Worm (Caenorhabditis elegans): Measurements from ENCODE around the gene srh-275.

The srh-275 gene

ce11 chrV:7357132-7357531 is 4.3 kb downstream of the srh-275 start, which contains the start of gene C03G6.6:
Gene C03G6.6, plus strand, starts transcription at chrV:7357432.
- TF ChIP-seq egl-27 (tag; optimal IDR thresholded peaks at IDR 0.05) (no peak), ama-1 (optimal IDR thresholded peaks at IDR 0.05) (no peak), lin-39 (tag; optimal IDR thresholded peaks at IDR 0.05) (no peak), gmeb-1 (tag; optimal IDR thresholded peaks at IDR 0.05) (no peak), lin-13 (GFP tag; optimal IDR thresholded peaks at IDR 0.05) (no peak), ceh-82 (tag; optimal IDR thresholded peaks at IDR 0.05) (no peak), unc-62 (GFP tag; optimal IDR thresholded peaks at IDR 0.05) (no peak), nhr-237 (tag; optimal IDR thresholded peaks at IDR 0.05) (no peak), unc-39 (tag; optimal IDR thresholded peaks at IDR 0.05) (no peak), nhr-12 (tag; optimal IDR thresholded peaks at IDR 0.05) (no peak), ztf-1 (GFP tag; conservative IDR thresholded peaks at IDR 0.05) (no peak), elt-3 (tag; optimal IDR thresholded peaks at IDR 0.05) (no peak), snpc-4 (tag; optimal IDR thresholded peaks at IDR 0.05) (no peak), mdl-1 (tag; optimal IDR thresholded peaks at IDR 0.05) (no peak), lsy-2 (tag; optimal IDR thresholded peaks at IDR 0.05) (no peak), elt-1 (tag; optimal IDR thresholded peaks at IDR 0.05) (no peak), ceh-16 (tag; optimal IDR thresholded peaks at IDR 0.05) (no peak)

ce11 chrV:7361673-7362072 is 8.9 kb downstream of the srh-275 start, which contains the start of gene cyp-35A1:
Gene cyp-35A1, minus strand, starts transcription at chrV:7361773.
- TF ChIP-seq lin-11 (tag; optimal IDR thresholded peaks at IDR 0.05) (no peak), C34F6.9 (tag; optimal IDR thresholded peaks at IDR 0.05) (no peak)

ce11 chrV:7364059-7364458 is 11.3 kb downstream of the srh-275 start, which contains the start of gene cyp-35A2:
Gene cyp-35A2, minus strand, starts transcription at chrV:7364182.
- TF ChIP-seq gmeb-1 (tag; optimal IDR thresholded peaks at IDR 0.05) (peak; percentile 27), ZK546.5 (tag; optimal IDR thresholded peaks at IDR 0.05) (no peak), unc-55 (GFP tag; optimal IDR thresholded peaks at IDR 0.05) (no peak), nhr-10 (tag; optimal IDR thresholded peaks at IDR 0.05) (no peak), nhr-25 (tag; optimal IDR thresholded peaks at IDR 0.05) (no peak), fos-1 (tag; optimal IDR thresholded peaks at IDR 0.05) (peak; percentile 67), nhr-77 (tag; optimal IDR thresholded peaks at IDR 0.05) (no peak), mab-5 (tag; optimal IDR thresholded peaks at IDR 0.05) (no peak), crh-2 (tag; optimal IDR thresholded peaks at IDR 0.05) (no peak), egl-27 (tag; optimal IDR thresholded peaks at IDR 0.05) (no peak), mdl-1 (tag; optimal IDR thresholded peaks at IDR 0.05) (no peak), nhr-6 (tag; optimal IDR thresholded peaks at IDR 0.05) (no peak), nhr-129 (tag; optimal IDR thresholded peaks at IDR 0.05) (no peak), blmp-1 (tag; optimal IDR thresholded peaks at IDR 0.05; ENCODE audit: insufficient read depth) (no peak), lsy-2 (tag; optimal IDR thresholded peaks at IDR 0.05) (no peak), ztf-4 (tag; optimal IDR thresholded peaks at IDR 0.05) (no peak)

ce11 chrV:7364951-7365350 is 12.1 kb downstream of the srh-275 start, which contains the start of gene exc-13:
Gene exc-13, plus strand, starts transcription at chrV:7365251.
- TF ChIP-seq elt-3 (tag; optimal IDR thresholded peaks at IDR 0.05) (no peak), ztf-11 (tag; optimal IDR thresholded peaks at IDR 0.05) (no peak), R02D3.7 (tag; optimal IDR thresholded peaks at IDR 0.05) (no peak), nhr-21 (tag; optimal IDR thresholded peaks at IDR 0.05) (no peak), unc-62 (GFP tag; optimal IDR thresholded peaks at IDR 0.05) (no peak), nhr-129 (tag; optimal IDR thresholded peaks at IDR 0.05) (no peak), dmd-4 (tag; optimal IDR thresholded peaks at IDR 0.05) (no peak), nhr-77 (tag; optimal IDR thresholded peaks at IDR 0.05) (no peak), snpc-4 (tag; optimal IDR thresholded peaks at IDR 0.05) (no peak), sem-4 (tag; optimal IDR thresholded peaks at IDR 0.05) (no peak), Y55F3AM.14 (GFP tag; optimal IDR thresholded peaks at IDR 0.05) (no peak), zag-1 (tag; optimal IDR thresholded peaks at IDR 0.05) (no peak), ceh-16 (tag; optimal IDR thresholded peaks at IDR 0.05) (no peak), elt-1 (tag; optimal IDR thresholded peaks at IDR 0.05) (no peak), blmp-1 (tag; optimal IDR thresholded peaks at IDR 0.05; ENCODE audit: insufficient read depth) (no peak), nhr-237 (tag; optimal IDR thresholded peaks at IDR 0.05) (no peak)

Measured in whole organism, L2 larva.